Worm (Caenorhabditis elegans) whole organism, midembryonic: ENCODE results near the gene srd-51.

Experiments used
- T22C8.4 ChIP-seq: fragments of 200-800 bp; sonication (Bioruptor generic); IDR thresholded peaks from 2 replicates; pipeline ENCODE4 v1.3.6; 2022; ENCODE audit warnings: missing genetic modification characterization, missing compliant biosample characterization
- cog-1 ChIP-seq: sonication (generic microtip); optimal IDR thresholded peaks from 2 replicates; lab custom pipeline; 2016; ENCODE audit warnings: missing genetic modification characterization, missing compliant biosample characterization
- flt-1 ChIP-seq: fragments of 200-800 bp; sonication (Bioruptor generic); IDR thresholded peaks from 2 replicates; pipeline ENCODE4 v1.3.6; 2022; ENCODE audit warnings: missing genetic modification characterization, missing compliant biosample characterization
- klf-2 ChIP-seq: fragments of 200-800 bp; sonication (Bioruptor generic); conservative IDR thresholded peaks from 2 replicates; pipeline ENCODE4 v1.3.6; 2022; ENCODE audit warnings: missing genetic modification reagents, missing genetic modification characterization, missing compliant biosample characterization
- med-1 ChIP-seq: sonication (generic microtip); optimal IDR thresholded peaks from 2 replicates; lab custom pipeline; 2017; ENCODE audit warnings: missing genetic modification characterization, mild to moderate bottlenecking, missing compliant biosample characterization, antibody characterized with exemption, missing genetic modification reagents; ENCODE audit not compliant: insufficient read depth
- ref-1 ChIP-seq: fragments of 200-800 bp; sonication (Bioruptor generic); conservative IDR thresholded peaks from 2 replicates; pipeline ENCODE4 v1.3.6; 2022; ENCODE audit warnings: missing genetic modification reagents, missing genetic modification characterization, missing compliant biosample characterization
- tab-1 ChIP-seq: fragments of 200-800 bp; sonication (Bioruptor generic); IDR thresholded peaks from 2 replicates; pipeline ENCODE4 v1.3.6; 2022; ENCODE audit warnings: missing genetic modification characterization, missing compliant biosample characterization
- ztf-23 ChIP-seq: fragments of 200-800 bp; sonication (Bioruptor generic); IDR thresholded peaks from 2 replicates; pipeline ENCODE4 v1.3.6; 2022; ENCODE audit warnings: missing genetic modification reagents, missing genetic modification characterization, missing compliant biosample characterization
- ztf-29 ChIP-seq: fragments of 200-800 bp; sonication (Bioruptor generic); IDR thresholded peaks from 2 replicates; pipeline ENCODE4 v1.3.6; 2022; ENCODE audit warnings: missing genetic modification reagents, missing genetic modification characterization, missing compliant biosample characterization

Gene srd-51

ce11 chrX:13484813-13485212 lies at the start of gene srd-51:
Gene srd-51 (minus strand): TSS chrX:13484913.
- no peak for TF ChIP-seq ztf-23
- TF ChIP-seq cog-1 = no peak
- TF ChIP-seq flt-1 (GFP tag; lab: Robert Waterston, UW) = no peak
- no peak for TF ChIP-seq med-1 (GFP tag; lab: Kevin White, UChicago)
- no peak for TF ChIP-seq klf-2 (GFP tag; lab: Robert Waterston, UW)
- TF ChIP-seq ref-1 (GFP tag; lab: Robert Waterston, UW) = no peak
- TF ChIP-seq tab-1 (GFP tag; lab: Robert Waterston, UW) = no peak
- TF ChIP-seq T22C8.4 (GFP tag; lab: Robert Waterston, UW) = no peak

ce11 chrX:13532424-13533309 lies 48.0 kb upstream of the srd-51 start, which contains the start of gene acr-12:
Gene acr-12 (plus strand): TSS chrX:13532853.
- no peak for TF ChIP-seq tab-1 (GFP tag; lab: Robert Waterston, UW)
- no peak for TF ChIP-seq cog-1
- no peak for TF ChIP-seq ref-1 (GFP tag; lab: Robert Waterston, UW)
- TF ChIP-seq ztf-23 = no peak
- no peak for TF ChIP-seq flt-1 (GFP tag; lab: Robert Waterston, UW)
- TF ChIP-seq klf-2 (GFP tag; lab: Robert Waterston, UW) = no peak
- no peak for TF ChIP-seq T22C8.4 (GFP tag; lab: Robert Waterston, UW)
- TF ChIP-seq med-1 (GFP tag; lab: Kevin White, UChicago) = no peak
- no peak for TF ChIP-seq ztf-29 (GFP tag; lab: Robert Waterston, UW)

- TF ChIP-seq med-1 (GFP tag; lab: Kevin White, UChicago) (no peak), ref-1 (GFP tag; lab: Robert Waterston, UW) (no peak)
Measured at ce11 chrX:13530015-13530778, 45.5 kb upstream of the srd-51 start.

ce11 chrX:13528630-13529138 lies 44.0 kb upstream of the srd-51 start, which contains the start of gene F18H3.4:
Gene F18H3.4 (plus strand): TSS chrX:13529088.
- no peak for TF ChIP-seq klf-2 (GFP tag; lab: Robert Waterston, UW)
- no peak for TF ChIP-seq med-1 (GFP tag; lab: Kevin White, UChicago)
- TF ChIP-seq cog-1 = no peak
- TF ChIP-seq T22C8.4 (GFP tag; lab: Robert Waterston, UW) = no peak
- TF ChIP-seq ref-1 (GFP tag; lab: Robert Waterston, UW) = no peak
- no peak for TF ChIP-seq tab-1 (GFP tag; lab: Robert Waterston, UW)
- TF ChIP-seq ztf-29 (GFP tag; lab: Robert Waterston, UW) = no peak

- TF ChIP-seq med-1 (GFP tag; lab: Kevin White, UChicago) = no peak
- no peak for TF ChIP-seq T22C8.4 (GFP tag; lab: Robert Waterston, UW)
- TF ChIP-seq ztf-23 = peak; percentile 72
- TF ChIP-seq ref-1 (GFP tag; lab: Robert Waterston, UW) = no peak
- no peak for TF ChIP-seq klf-2 (GFP tag; lab: Robert Waterston, UW)
- 0 out of 2 replicates have a peak, but pooled peaks have one; percentile 39 for TF ChIP-seq flt-1 (GFP tag; lab: Robert Waterston, UW)
- TF ChIP-seq cog-1 = peak; percentile 69
- TF ChIP-seq ztf-29 (GFP tag; lab: Robert Waterston, UW) = peak; percentile 73
- TF ChIP-seq tab-1 (GFP tag; lab: Robert Waterston, UW) = no peak
Measured at ce11 chrX:13527347-13528092, 42.8 kb upstream of the srd-51 start, which contains the start of gene pab-2. Gene pab-2 (minus strand): TSS chrX:13527415.

- TF ChIP-seq ztf-29 (GFP tag; lab: Robert Waterston, UW) (0 out of 2 replicates have a peak, but pooled peaks have one; percentile 45), flt-1 (GFP tag; lab: Robert Waterston, UW) (no peak), tab-1 (GFP tag; lab: Robert Waterston, UW) (no peak), cog-1 (no peak), ztf-23 (0 out of 2 replicates have a peak, but pooled peaks have one; percentile 20)
Measured at ce11 chrX:13526219-13527218, 41.8 kb upstream of the srd-51 start.

- no peak for TF ChIP-seq T22C8.4 (GFP tag; lab: Robert Waterston, UW)
- no peak for TF ChIP-seq med-1 (GFP tag; lab: Kevin White, UChicago)
- no peak for TF ChIP-seq tab-1 (GFP tag; lab: Robert Waterston, UW)
- TF ChIP-seq ztf-23 = no peak
- no peak for TF ChIP-seq ref-1 (GFP tag; lab: Robert Waterston, UW)
- TF ChIP-seq ztf-29 (GFP tag; lab: Robert Waterston, UW) = no peak
- TF ChIP-seq flt-1 (GFP tag; lab: Robert Waterston, UW) = no peak
Measured at ce11 chrX:13525094-13525493, 40.4 kb upstream of the srd-51 start.
